Fruit fly (Drosophila melanogaster) whole organism, prepupa: Measurements from ENCODE around the gene CG15247.

Experiments used
- Blimp-1 ChIP-seq: fragments of 200-800 bp; sonication (Bioruptor generic); optimal IDR thresholded peaks from 3 replicates; lab custom pipeline; 2017; ENCODE audit warnings: missing biosample characterization, missing genetic modification characterization, mild to moderate bottlenecking, moderate library complexity, missing genetic modification reagents
- CG10669 ChIP-seq: fragments of 200-800 bp; sonication (Bioruptor generic); optimal IDR thresholded peaks from 3 replicates; lab custom pipeline; 2018; ENCODE audit warnings: missing biosample characterization, mild to moderate bottlenecking, missing genetic modification characterization, moderate library complexity
- CG11294 ChIP-seq: fragments of 200-800 bp; sonication (Bioruptor generic); IDR thresholded peaks from 2 replicates; pipeline ENCODE4 v1.3.6; 2022; ENCODE audit warnings: missing biosample characterization, missing genetic modification characterization
- CG11762 ChIP-seq: fragments of 200-800 bp; sonication (Bioruptor generic); optimal IDR thresholded peaks from 3 replicates; lab custom pipeline; 2016; ENCODE audit warnings: missing biosample characterization, missing genetic modification characterization; ENCODE audit not compliant: insufficient read depth
- CG11902 ChIP-seq: fragments of 200-800 bp; sonication (Bioruptor generic); optimal IDR thresholded peaks from 3 replicates; lab custom pipeline; 2016; ENCODE audit warnings: missing biosample characterization, missing genetic modification characterization
- CG15336 ChIP-seq: fragments of 200-800 bp; sonication (Bioruptor generic); IDR thresholded peaks from 2 replicates; pipeline ENCODE4 v1.3.6; 2022; ENCODE audit warnings: missing biosample characterization, missing genetic modification characterization
- CG1621 ChIP-seq: fragments of 200-800 bp; sonication (Bioruptor generic); optimal IDR thresholded peaks from 3 replicates; lab custom pipeline; 2018; ENCODE audit warnings: missing biosample characterization, mild to moderate bottlenecking, missing genetic modification characterization
- CG16779 ChIP-seq: fragments of 200-800 bp; sonication (Bioruptor generic); optimal IDR thresholded peaks from 3 replicates; lab custom pipeline; 2017; ENCODE audit warnings: missing biosample characterization, mild to moderate bottlenecking, missing genetic modification characterization
- CG3032 ChIP-seq: fragments of 200-800 bp; optimal IDR thresholded peaks from 2 replicates; lab custom pipeline; 2019; ENCODE audit warnings: missing biosample characterization, mild to moderate bottlenecking, missing genetic modification characterization, moderate library complexity
- CG34406 ChIP-seq: fragments of 200-800 bp; sonication (Bioruptor generic); optimal IDR thresholded peaks from 3 replicates; lab custom pipeline; 2016; ENCODE audit warnings: missing biosample characterization, missing genetic modification characterization
- CG3919 ChIP-seq: fragments of 200-800 bp; sonication (Bioruptor generic); optimal IDR thresholded peaks from 3 replicates; lab custom pipeline; 2016; ENCODE audit warnings: missing biosample characterization, missing genetic modification characterization
- CG4318 ChIP-seq: fragments of 200-800 bp; sonication (Bioruptor generic); optimal IDR thresholded peaks from 3 replicates; lab custom pipeline; 2017; ENCODE audit warnings: missing biosample characterization, mild to moderate bottlenecking, missing genetic modification characterization
- CG6163 ChIP-seq: fragments of 200-800 bp; sonication (Bioruptor generic); IDR thresholded peaks from 3 replicates; pipeline ENCODE4 v1.3.6; 2022; ENCODE audit warnings: missing biosample characterization, missing genetic modification characterization
- CG6276 ChIP-seq: fragments of 200-800 bp; sonication (Bioruptor generic); optimal IDR thresholded peaks from 2 replicates; lab custom pipeline; 2017; ENCODE audit warnings: missing biosample characterization, mild to moderate bottlenecking, missing genetic modification characterization
- CG6792 ChIP-seq: fragments of 200-800 bp; sonication (Bioruptor generic); optimal IDR thresholded peaks from 3 replicates; lab custom pipeline; 2016; ENCODE audit warnings: missing biosample characterization, missing genetic modification characterization
- CG6808 ChIP-seq: fragments of 200-800 bp; sonication (Bioruptor generic); optimal IDR thresholded peaks from 3 replicates; lab custom pipeline; 2017; ENCODE audit warnings: missing biosample characterization, missing genetic modification characterization, mild to moderate bottlenecking, moderate library complexity, missing genetic modification reagents
- CG6854 ChIP-seq: fragments of 200-800 bp; sonication (Bioruptor generic); optimal IDR thresholded peaks from 2 replicates; lab custom pipeline; 2017; ENCODE audit warnings: missing biosample characterization, mild to moderate bottlenecking, missing genetic modification characterization
- CG7368 ChIP-seq: fragments of 200-800 bp; sonication (Bioruptor generic); optimal IDR thresholded peaks from 3 replicates; lab custom pipeline; 2016; ENCODE audit warnings: missing biosample characterization, missing genetic modification characterization
- CG8119 ChIP-seq: fragments of 200-800 bp; sonication (Bioruptor generic); IDR thresholded peaks from 3 replicates; pipeline ENCODE4 v1.3.6; 2022; ENCODE audit warnings: missing biosample characterization, missing genetic modification characterization
- CG8319 ChIP-seq: fragments of 200-800 bp; sonication (Bioruptor generic); optimal IDR thresholded peaks from 3 replicates; lab custom pipeline; 2016; ENCODE audit warnings: missing biosample characterization, missing genetic modification characterization
- CG8632 ChIP-seq: fragments of 200-800 bp; sonication (Bioruptor generic); optimal IDR thresholded peaks from 3 replicates; lab custom pipeline; 2016; ENCODE audit warnings: missing biosample characterization, missing genetic modification characterization
- CG9139 ChIP-seq: fragments of 200-800 bp; sonication (Bioruptor generic); optimal IDR thresholded peaks from 3 replicates; lab custom pipeline; 2017; ENCODE audit warnings: missing biosample characterization, mild to moderate bottlenecking, missing genetic modification characterization
- Eip75B ChIP-seq: fragments of 200-800 bp; sonication (Bioruptor generic); optimal IDR thresholded peaks from 3 replicates; lab custom pipeline; 2016; ENCODE audit warnings: missing biosample characterization, missing genetic modification characterization
- Eip78C ChIP-seq: fragments of 200-800 bp; sonication (Bioruptor generic); peaks from one replicate; lab custom pipeline; 2016; ENCODE audit warnings: missing biosample characterization, missing genetic modification characterization
- Eip93F ChIP-seq: fragments of 200-800 bp; sonication (Bioruptor generic); optimal IDR thresholded peaks from 2 replicates; lab custom pipeline; 2016; ENCODE audit warnings: missing biosample characterization, mild to moderate bottlenecking, missing genetic modification characterization
- Ets21C ChIP-seq: fragments of 200-800 bp; sonication (Bioruptor generic); optimal IDR thresholded peaks from 3 replicates; lab custom pipeline; 2016; ENCODE audit warnings: missing biosample characterization, missing genetic modification characterization
- Ets96B ChIP-seq: fragments of 200-800 bp; optimal IDR thresholded peaks from 2 replicates; lab custom pipeline; 2019; ENCODE audit warnings: missing biosample characterization, mild to moderate bottlenecking, missing genetic modification characterization, moderate library complexity
- Hr38 ChIP-seq: sonication (Bioruptor generic); optimal IDR thresholded peaks from 2 replicates; lab custom pipeline; 2016; ENCODE audit warnings: missing biosample characterization, missing genetic modification characterization
- Hr39 ChIP-seq: fragments of 200-800 bp; sonication (Bioruptor generic); optimal IDR thresholded peaks from 2 replicates; lab custom pipeline; 2016; ENCODE audit warnings: missing biosample characterization, missing genetic modification characterization
- Hr4 ChIP-seq: fragments of 200-800 bp; sonication (Bioruptor generic); optimal IDR thresholded peaks from 3 replicates; lab custom pipeline; 2016; ENCODE audit warnings: missing biosample characterization, missing genetic modification characterization
- Met ChIP-seq: fragments of 200-800 bp; sonication (Bioruptor generic); optimal IDR thresholded peaks from 3 replicates; lab custom pipeline; 2016; ENCODE audit warnings: missing biosample characterization, missing genetic modification characterization
- Smox ChIP-seq: fragments of 200-800 bp; sonication (Bioruptor generic); optimal IDR thresholded peaks from 3 replicates; lab custom pipeline; 2016; ENCODE audit warnings: missing biosample characterization, missing genetic modification characterization
- Sox14 ChIP-seq: fragments of 200-800 bp; sonication (Bioruptor generic); optimal IDR thresholded peaks from 3 replicates; lab custom pipeline; 2016; ENCODE audit warnings: missing biosample characterization, missing genetic modification characterization
- Sox15 ChIP-seq: fragments of 200-800 bp; sonication (Bioruptor generic); optimal IDR thresholded peaks from 3 replicates; lab custom pipeline; 2016; ENCODE audit warnings: missing biosample characterization, missing genetic modification characterization
- achi ChIP-seq: fragments of 200-800 bp; sonication (Bioruptor generic); optimal IDR thresholded peaks from 3 replicates; lab custom pipeline; 2016; ENCODE audit warnings: missing biosample characterization, missing genetic modification characterization
- acj6 ChIP-seq: fragments of 200-800 bp; sonication (Bioruptor generic); optimal IDR thresholded peaks from 3 replicates; lab custom pipeline; 2016; ENCODE audit warnings: missing biosample characterization, missing genetic modification characterization
- dac ChIP-seq: fragments of 200-800 bp; sonication (Bioruptor generic); optimal IDR thresholded peaks from 2 replicates; lab custom pipeline; 2017; ENCODE audit warnings: missing biosample characterization, mild to moderate bottlenecking, missing genetic modification characterization
- eg ChIP-seq: fragments of 200-800 bp; sonication (Bioruptor generic); IDR thresholded peaks from 3 replicates; pipeline ENCODE4 v1.3.6; 2022; ENCODE audit warnings: missing biosample characterization, missing genetic modification characterization
- esn ChIP-seq: fragments of 200-800 bp; sonication (Bioruptor generic); optimal IDR thresholded peaks from 2 replicates; lab custom pipeline; 2016; ENCODE audit warnings: missing biosample characterization, mild to moderate bottlenecking, missing genetic modification characterization, moderate library complexity
- fd59A ChIP-seq: fragments of 200-800 bp; sonication (Bioruptor generic); optimal IDR thresholded peaks from 2 replicates; lab custom pipeline; 2017; ENCODE audit warnings: missing biosample characterization, mild to moderate bottlenecking, missing genetic modification characterization, missing genetic modification reagents
- fd85E ChIP-seq: fragments of 200-800 bp; sonication (Bioruptor generic); optimal IDR thresholded peaks from 3 replicates; lab custom pipeline; 2016; ENCODE audit warnings: missing biosample characterization, missing genetic modification characterization
- fkh ChIP-seq: fragments of 200-800 bp; sonication (Bioruptor generic); optimal IDR thresholded peaks from 3 replicates; lab custom pipeline; 2017; ENCODE audit warnings: missing biosample characterization, mild to moderate bottlenecking, missing genetic modification characterization, moderate library complexity
- lz ChIP-seq: fragments of 200-800 bp; sonication (Bioruptor generic); optimal IDR thresholded peaks from 3 replicates; lab custom pipeline; 2016; ENCODE audit warnings: missing biosample characterization, missing genetic modification characterization
- net ChIP-seq: fragments of 200-800 bp; sonication (Bioruptor generic); optimal IDR thresholded peaks from 3 replicates; lab custom pipeline; 2016; ENCODE audit warnings: missing biosample characterization, missing genetic modification characterization
- pdm3 ChIP-seq: fragments of 200-800 bp; sonication (Bioruptor generic); optimal IDR thresholded peaks from 3 replicates; lab custom pipeline; 2016; ENCODE audit warnings: missing biosample characterization, missing genetic modification characterization
- salr ChIP-seq, 2 experiments: fragments of 200-800 bp; sonication (Bioruptor generic); optimal IDR thresholded peaks; 3 replicates each; lab custom pipeline; 2016 to 2018; ENCODE audit warnings: missing biosample characterization in 2 of 2, missing genetic modification characterization in 2 of 2, mild to moderate bottlenecking in 1 of 2
- spab ChIP-seq: fragments of 200-800 bp; sonication (Bioruptor generic); optimal IDR thresholded peaks from 2 replicates; lab custom pipeline; 2017; ENCODE audit warnings: missing biosample characterization, mild to moderate bottlenecking, missing genetic modification characterization, missing genetic modification reagents
- ss ChIP-seq, 2 experiments: fragments of 200-800 bp; sonication (Bioruptor generic); optimal IDR thresholded peaks; 2 replicates in 1 of 2; 3 replicates in 1 of 2; lab custom pipeline; 2017 to 2018; ENCODE audit warnings: mild to moderate bottlenecking in 2 of 2, missing biosample characterization in 2 of 2, missing genetic modification characterization in 2 of 2, moderate library complexity in 1 of 2
- svp ChIP-seq: fragments of 200-800 bp; sonication (Bioruptor generic); peaks from one replicate; lab custom pipeline; 2016; ENCODE audit warnings: missing biosample characterization, missing genetic modification characterization
- topi ChIP-seq: fragments of 200-800 bp; sonication (Bioruptor generic); optimal IDR thresholded peaks from 3 replicates; lab custom pipeline; 2016; ENCODE audit warnings: missing biosample characterization, missing genetic modification characterization
- vri ChIP-seq: fragments of 200-800 bp; sonication (Bioruptor generic); optimal IDR thresholded peaks from 3 replicates; lab custom pipeline; 2016; ENCODE audit warnings: missing biosample characterization, mild to moderate bottlenecking, missing genetic modification characterization

The CG15247 gene

DNA sequence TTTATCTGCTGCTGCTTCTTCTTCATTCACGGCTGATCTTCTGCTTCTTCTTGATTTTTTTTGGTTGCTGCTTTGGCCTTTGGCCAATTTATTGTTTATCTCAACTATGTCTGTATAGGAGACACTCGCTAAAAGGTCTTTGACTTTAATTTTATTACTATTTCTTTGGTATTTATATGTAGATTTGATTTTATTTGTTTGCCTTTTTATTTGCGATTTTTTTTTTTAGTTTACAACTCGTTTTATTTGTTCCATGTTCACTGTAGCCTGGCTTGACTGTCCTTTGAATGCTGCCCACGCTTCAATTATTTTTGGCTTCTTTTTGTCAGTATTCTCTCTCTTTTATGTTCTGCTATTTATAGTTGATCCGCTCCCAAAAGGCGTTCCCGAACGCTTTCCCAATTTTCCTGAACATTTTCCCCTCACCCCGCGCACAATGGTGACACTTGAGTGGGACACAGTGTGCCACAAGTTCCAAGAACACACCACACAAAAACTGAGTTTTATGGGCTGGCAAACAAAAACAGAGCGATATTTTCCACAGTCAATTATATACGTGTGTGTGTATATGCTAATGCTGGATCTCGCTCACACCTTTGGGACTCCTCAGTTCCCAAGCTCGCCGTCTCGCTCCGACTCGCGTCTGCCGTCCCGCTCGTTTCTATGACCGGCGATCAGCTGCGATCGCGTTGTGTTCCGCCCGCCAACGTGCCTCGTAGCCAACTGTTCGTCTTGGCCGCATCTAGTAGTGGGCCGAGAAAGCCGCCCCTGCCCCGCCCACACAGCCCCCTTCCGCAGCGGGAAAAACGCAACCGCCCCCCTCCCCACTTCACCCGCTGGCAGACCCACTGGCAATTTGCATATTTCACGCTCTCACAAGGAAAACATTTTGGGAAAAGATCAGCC is at the start of gene CG15247:
TSS of gene CG15247 (minus strand) at position 725 of the 906 bp plus-strand sequence.
- TF ChIP-seq CG8119 (GFP tag; lab: Robert Waterston, UW) (peak; percentile 45; the same call in 1 of the 3 replicates), spab (GFP tag; lab: Kevin White, UChicago) (no peak), CG8319 (GFP tag; lab: Kevin White, UChicago) (no peak), Eip75B (no peak), CG7368 (GFP tag; lab: Kevin White, UChicago) (no peak), Hr38 (GFP tag; lab: Kevin White, UChicago) (no peak), CG6276 (GFP tag; lab: Kevin White, UChicago) (peak; percentile 46), Smox (GFP tag; lab: Kevin White, UChicago) (no peak), CG15336 (peak; percentile 73), CG6163 (GFP tag; lab: Robert Waterston, UW) (peak; percentile 72; the same call in 2 of the 3 replicates), Hr39 (GFP tag; lab: Kevin White, UChicago) (peak; percentile 39), CG11762 (GFP tag; lab: Kevin White, UChicago) (no peak), CG10669 (no peak), salr (GFP tag; optimal IDR thresholded peaks at IDR 0.05; lab: Kevin White, UChicago) (no peak), Eip78C (GFP tag; lab: Kevin White, UChicago) (peak; percentile 66), vri (no peak), Blimp-1 (GFP tag; lab: Kevin White, UChicago) (no peak), Ets96B (tag; lab: Kevin White, UChicago) (no peak), CG34406 (GFP tag; lab: Kevin White, UChicago) (no peak), CG4318 (GFP tag; lab: Kevin White, UChicago) (no peak), eg (GFP tag; lab: Robert Waterston, UW) (peak; percentile 81), svp (GFP tag; lab: Kevin White, UChicago) (peak; percentile 77), acj6 (GFP tag; lab: Kevin White, UChicago) (peak; percentile 14), Ets21C (no peak), CG9139 (GFP tag; lab: Kevin White, UChicago) (no peak), Sox14 (peak; percentile 14), fd59A (GFP tag; lab: Kevin White, UChicago) (no peak), fkh (GFP tag; lab: Kevin White, UChicago) (peak; percentile 9), CG3032 (tag; lab: Kevin White, UChicago) (no peak), Met (GFP tag; lab: Kevin White, UChicago) (peak; percentile 33), topi (GFP tag; lab: Kevin White, UChicago) (peak; percentile 20), achi (GFP tag; lab: Kevin White, UChicago) (no peak), CG6792 (no peak), Eip93F (GFP tag; lab: Kevin White, UChicago) (no peak), CG1621 (tag; lab: Kevin White, UChicago) (no peak), CG16779 (tag; lab: Kevin White, UChicago) (no peak), CG6854 (GFP tag; lab: Kevin White, UChicago) (no peak), pdm3 (GFP tag; lab: Kevin White, UChicago) (peak; percentile 21), CG8632 (GFP tag; lab: Kevin White, UChicago) (no peak), CG3919 (GFP tag; lab: Kevin White, UChicago) (no peak), CG6808 (GFP tag; lab: Kevin White, UChicago) (no peak), lz (GFP tag; lab: Kevin White, UChicago) (peak; percentile 2), esn (GFP tag; lab: Kevin White, UChicago) (peak; percentile 10), ss (GFP tag; optimal IDR thresholded peaks at IDR 0.05; lab: Kevin White, UChicago) (no peak), Sox15 (GFP tag; lab: Kevin White, UChicago) (no peak), fd85E (GFP tag; lab: Kevin White, UChicago) (no peak), Hr4 (peak; percentile 65), net (no peak), CG11294 (peak; percentile 55), dac (GFP tag; lab: Kevin White, UChicago) (no peak), CG11902 (no peak)
